Fruit fly (Drosophila melanogaster) whole organism, embryonic: ENCODE results near the gene Parg.

Experiments
- Awh ChIP-seq: fragments of 200-800 bp; sonication (Bioruptor generic); IDR thresholded peaks from 2 replicates; pipeline ENCODE4, ENCODE4 v1.3.6; 2022; ENCODE audit warnings: missing biosample characterization, missing genetic modification characterization
- Bdp1 ChIP-seq: fragments of 200-800 bp; sonication (Bioruptor generic); optimal IDR thresholded peaks from 3 replicates; lab custom pipeline; 2016; ENCODE audit warnings: missing biosample characterization, missing genetic modification characterization
- CG10274 ChIP-seq: fragments of 200-800 bp; sonication (Bioruptor generic); optimal IDR thresholded peaks from 3 replicates; lab custom pipeline; 2017; ENCODE audit warnings: missing biosample characterization, mild to moderate bottlenecking, missing genetic modification characterization
- CG10462 ChIP-seq: fragments of 200-800 bp; sonication (Bioruptor generic); optimal IDR thresholded peaks from 2 replicates; lab custom pipeline; 2016; ENCODE audit warnings: missing biosample characterization, missing genetic modification characterization
- CG14441 ChIP-seq: fragments of 200-800 bp; sonication (Bioruptor generic); IDR thresholded peaks from 2 replicates; pipeline ENCODE4 v1.3.6; 2022; ENCODE audit warnings: missing biosample characterization, missing genetic modification characterization
- CG14667 ChIP-seq: fragments of 200-800 bp; sonication (Bioruptor generic); IDR thresholded peaks from 2 replicates; pipeline ENCODE4 v1.3.6; 2022; ENCODE audit warnings: missing biosample characterization, missing genetic modification characterization
- CG14710 ChIP-seq: fragments of 200-800 bp; sonication (Bioruptor generic); optimal IDR thresholded peaks from 3 replicates; lab custom pipeline; 2019; ENCODE audit warnings: missing biosample characterization, mild to moderate bottlenecking, missing genetic modification characterization, moderate library complexity
- CG15514 ChIP-seq: fragments of 200-800 bp; sonication (Bioruptor generic); optimal IDR thresholded peaks from 3 replicates; lab custom pipeline; 2017; ENCODE audit warnings: missing biosample characterization, missing genetic modification characterization, mild to moderate bottlenecking, moderate library complexity, missing genetic modification reagents
- CG17186 ChIP-seq: fragments of 200-800 bp; sonication (Bioruptor generic); optimal IDR thresholded peaks from 3 replicates; lab custom pipeline; 2017; ENCODE audit warnings: missing biosample characterization, missing genetic modification reagents, missing genetic modification characterization
- CG17385 ChIP-seq: fragments of 200-800 bp; sonication (Bioruptor generic); optimal IDR thresholded peaks from 3 replicates; lab custom pipeline; 2018; ENCODE audit warnings: missing biosample characterization, mild to moderate bottlenecking, missing genetic modification characterization
- CG1792 ChIP-seq: fragments of 200-800 bp; sonication (Bioruptor generic); optimal IDR thresholded peaks from 2 replicates; lab custom pipeline; 2016; ENCODE audit warnings: missing biosample characterization, missing genetic modification characterization
- CG2116 ChIP-seq: fragments of 200-800 bp; sonication (Bioruptor generic); optimal IDR thresholded peaks from 3 replicates; lab custom pipeline; 2018; ENCODE audit warnings: missing biosample characterization, mild to moderate bottlenecking, missing genetic modification characterization
- CG2129 ChIP-seq: fragments of 200-800 bp; sonication (Bioruptor generic); IDR thresholded peaks from 2 replicates; pipeline ENCODE4 v1.3.6; 2022; ENCODE audit warnings: missing biosample characterization, missing genetic modification characterization; ENCODE audit not compliant: partially characterized antibody
- CG4404 ChIP-seq: fragments of 200-800 bp; sonication (Bioruptor generic); IDR thresholded peaks from 2 replicates; pipeline ENCODE4 v1.3.6; 2022; ENCODE audit warnings: missing biosample characterization, missing genetic modification characterization
- CG4424 ChIP-seq: fragments of 200-800 bp; sonication (Bioruptor generic); optimal IDR thresholded peaks from 3 replicates; lab custom pipeline; 2016; ENCODE audit warnings: missing biosample characterization, missing genetic modification characterization
- CG7556 ChIP-seq: fragments of 200-800 bp; sonication (Bioruptor generic); optimal IDR thresholded peaks from 2 replicates; lab custom pipeline; 2017; ENCODE audit warnings: missing biosample characterization, mild to moderate bottlenecking, missing genetic modification characterization
- CG8359 ChIP-seq: fragments of 200-800 bp; sonication (Bioruptor generic); optimal IDR thresholded peaks from 2 replicates; lab custom pipeline; 2017; ENCODE audit warnings: missing biosample characterization, mild to moderate bottlenecking, missing genetic modification characterization, borderline replicate concordance
- CG9727 ChIP-seq: fragments of 200-800 bp; sonication (Bioruptor generic); optimal IDR thresholded peaks from 3 replicates; lab custom pipeline; 2017; ENCODE audit warnings: missing biosample characterization, mild to moderate bottlenecking, missing genetic modification characterization
- Chrac-16 ChIP-seq: fragments of 200-800 bp; sonication (Bioruptor generic); optimal IDR thresholded peaks from 3 replicates; lab custom pipeline; 2016; ENCODE audit warnings: missing biosample characterization, missing genetic modification characterization
- Eip74EF ChIP-seq, 2 experiments: fragments of 200-800 bp in 1 of 2; fragments of >200 bp in 1 of 2; sonication (Bioruptor generic) in 1 of 2; optimal IDR thresholded peaks; 2 replicates each; lab custom pipeline; 2017 to 2019; ENCODE audit warnings: missing biosample characterization in 2 of 2, missing genetic modification characterization in 2 of 2, mild to moderate bottlenecking in 1 of 2, moderate library complexity in 1 of 2
- HLHmδ ChIP-seq: fragments of 200-800 bp; sonication (Bioruptor generic); optimal IDR thresholded peaks from 2 replicates; lab custom pipeline; 2018; ENCODE audit warnings: missing biosample characterization, mild to moderate bottlenecking, missing genetic modification characterization, moderate library complexity
- Hey ChIP-seq: fragments of 200-800 bp; sonication (Bioruptor generic); optimal IDR thresholded peaks from 3 replicates; lab custom pipeline; 2018; ENCODE audit warnings: missing biosample characterization, mild to moderate bottlenecking, missing genetic modification characterization
- Lpt ChIP-seq: fragments of >200 bp; optimal IDR thresholded peaks from 2 replicates; lab custom pipeline; 2018; ENCODE audit warnings: missing biosample characterization, missing genetic modification characterization
- Ravus ChIP-seq: fragments of 200-800 bp; sonication (Bioruptor generic); IDR thresholded peaks from 2 replicates; pipeline ENCODE4 v1.3.6; 2022; ENCODE audit warnings: missing biosample characterization, missing genetic modification characterization
- Scr ChIP-seq: fragments of 200-800 bp; sonication (Bioruptor generic); IDR thresholded peaks from 2 replicates; pipeline ENCODE4 v1.3.6; 2022; ENCODE audit warnings: missing biosample characterization, missing genetic modification characterization; ENCODE audit not compliant: partially characterized antibody
- Vsx1 ChIP-seq: fragments of 200-800 bp; sonication (Bioruptor generic); optimal IDR thresholded peaks from 2 replicates; lab custom pipeline; 2017; ENCODE audit warnings: missing biosample characterization, mild to moderate bottlenecking, missing genetic modification characterization, missing genetic modification reagents
- YL-1 ChIP-seq: fragments of 200-800 bp; sonication (Bioruptor generic); optimal IDR thresholded peaks from 3 replicates; lab custom pipeline; 2017; ENCODE audit warnings: missing biosample characterization, mild to moderate bottlenecking, missing genetic modification characterization
- al ChIP-seq: fragments of 200-800 bp; sonication (Bioruptor generic); IDR thresholded peaks from 2 replicates; pipeline ENCODE4 v1.3.6; 2022; ENCODE audit warnings: missing biosample characterization, missing genetic modification characterization
- cas ChIP-seq: fragments of 200-800 bp; sonication (Bioruptor generic); IDR thresholded peaks from 2 replicates; pipeline ENCODE4 v1.3.6; 2022; ENCODE audit warnings: missing biosample characterization, missing genetic modification characterization
- corto ChIP-seq: fragments of 200-800 bp; sonication (Bioruptor generic); optimal IDR thresholded peaks from 2 replicates; lab custom pipeline; 2016; ENCODE audit warnings: missing biosample characterization, mild to moderate bottlenecking, missing genetic modification characterization, moderate library complexity
- dpn ChIP-seq, 2 experiments: fragments of 200-800 bp; sonication (Bioruptor generic); optimal IDR thresholded peaks; 3 replicates each; lab custom pipeline; 2016; ENCODE audit warnings: missing biosample characterization in 2 of 2, missing genetic modification characterization in 2 of 2
- ewg ChIP-seq: fragments of 200-800 bp; sonication (Bioruptor generic); optimal IDR thresholded peaks from 3 replicates; lab custom pipeline; 2017; ENCODE audit warnings: mild to moderate bottlenecking, missing biosample characterization, missing genetic modification reagents, missing genetic modification characterization
- fru ChIP-seq: fragments of >200 bp; optimal IDR thresholded peaks from 2 replicates; lab custom pipeline; 2017
- fu2 ChIP-seq: fragments of 200-800 bp; sonication (Bioruptor generic); optimal IDR thresholded peaks from 2 replicates; lab custom pipeline; 2016; ENCODE audit warnings: missing biosample characterization, missing genetic modification characterization
- h ChIP-seq: fragments of >200 bp; optimal IDR thresholded peaks from 2 replicates; lab custom pipeline; 2017
- jing ChIP-seq: fragments of 200-800 bp; sonication (Bioruptor generic); optimal IDR thresholded peaks from 2 replicates; lab custom pipeline; 2018; ENCODE audit warnings: missing biosample characterization, mild to moderate bottlenecking, missing genetic modification characterization
- kay ChIP-seq: fragments of 200-800 bp; sonication (Bioruptor generic); optimal IDR thresholded peaks from 2 replicates; lab custom pipeline; 2016; ENCODE audit warnings: missing biosample characterization, missing genetic modification characterization
- kni ChIP-seq: fragments of 200-800 bp; sonication (Bioruptor generic); optimal IDR thresholded peaks from 3 replicates; lab custom pipeline; 2017; ENCODE audit warnings: mild to moderate bottlenecking, missing biosample characterization, missing genetic modification reagents, missing genetic modification characterization
- knrl ChIP-seq: fragments of 200-800 bp; sonication (Bioruptor generic); IDR thresholded peaks from 3 replicates; pipeline ENCODE4 v1.3.6; 2022; ENCODE audit warnings: missing biosample characterization, missing genetic modification characterization; ENCODE audit not compliant: partially characterized antibody
- nmo ChIP-seq: fragments of 200-800 bp; sonication (Bioruptor generic); optimal IDR thresholded peaks from 2 replicates; lab custom pipeline; 2018; ENCODE audit warnings: missing biosample characterization, mild to moderate bottlenecking, missing genetic modification characterization, moderate library complexity
- otp ChIP-seq: fragments of 200-800 bp; sonication (Bioruptor generic); IDR thresholded peaks from 3 replicates; pipeline ENCODE4, ENCODE4 v1.3.6; 2022; ENCODE audit warnings: missing biosample characterization, missing genetic modification characterization
- pfk ChIP-seq: fragments of 200-800 bp; sonication (Bioruptor generic); optimal IDR thresholded peaks from 2 replicates; lab custom pipeline; 2018; ENCODE audit warnings: missing biosample characterization, mild to moderate bottlenecking, missing genetic modification characterization, moderate library complexity
- rib ChIP-seq: fragments of 200-800 bp; sonication (Bioruptor generic); IDR thresholded peaks from 2 replicates; pipeline ENCODE4 v1.3.6; 2022; ENCODE audit warnings: missing biosample characterization, missing genetic modification characterization
- schlank ChIP-seq: fragments of 200-800 bp; sonication (Bioruptor generic); optimal IDR thresholded peaks from 2 replicates; lab custom pipeline; 2018; ENCODE audit warnings: missing biosample characterization, mild to moderate bottlenecking, missing genetic modification characterization
- scrt ChIP-seq: fragments of 200-800 bp; sonication (Bioruptor generic); optimal IDR thresholded peaks from 2 replicates; lab custom pipeline; 2018; ENCODE audit warnings: missing biosample characterization, mild to moderate bottlenecking, missing genetic modification characterization, moderate library complexity
- sob ChIP-seq: fragments of 200-800 bp; sonication (Bioruptor generic); IDR thresholded peaks from 2 replicates; pipeline ENCODE4 v1.3.6; 2022; ENCODE audit warnings: missing biosample characterization, missing genetic modification characterization
- tgo ChIP-seq: fragments of 200-800 bp; sonication (Bioruptor generic); IDR thresholded peaks from 3 replicates; pipeline ENCODE4 v1.3.6; 2022; ENCODE audit warnings: missing biosample characterization, missing genetic modification characterization
- trem ChIP-seq: fragments of 200-800 bp; optimal IDR thresholded peaks from 3 replicates; lab custom pipeline; 2019; ENCODE audit warnings: missing biosample characterization, mild to moderate bottlenecking, missing genetic modification characterization, moderate library complexity
- unc-4 ChIP-seq: fragments of 200-800 bp; sonication (Bioruptor generic); IDR thresholded peaks from 2 replicates; pipeline ENCODE4 v1.3.6; 2022; ENCODE audit warnings: missing biosample characterization, missing genetic modification characterization; ENCODE audit not compliant: partially characterized antibody

The Parg gene

DNA sequence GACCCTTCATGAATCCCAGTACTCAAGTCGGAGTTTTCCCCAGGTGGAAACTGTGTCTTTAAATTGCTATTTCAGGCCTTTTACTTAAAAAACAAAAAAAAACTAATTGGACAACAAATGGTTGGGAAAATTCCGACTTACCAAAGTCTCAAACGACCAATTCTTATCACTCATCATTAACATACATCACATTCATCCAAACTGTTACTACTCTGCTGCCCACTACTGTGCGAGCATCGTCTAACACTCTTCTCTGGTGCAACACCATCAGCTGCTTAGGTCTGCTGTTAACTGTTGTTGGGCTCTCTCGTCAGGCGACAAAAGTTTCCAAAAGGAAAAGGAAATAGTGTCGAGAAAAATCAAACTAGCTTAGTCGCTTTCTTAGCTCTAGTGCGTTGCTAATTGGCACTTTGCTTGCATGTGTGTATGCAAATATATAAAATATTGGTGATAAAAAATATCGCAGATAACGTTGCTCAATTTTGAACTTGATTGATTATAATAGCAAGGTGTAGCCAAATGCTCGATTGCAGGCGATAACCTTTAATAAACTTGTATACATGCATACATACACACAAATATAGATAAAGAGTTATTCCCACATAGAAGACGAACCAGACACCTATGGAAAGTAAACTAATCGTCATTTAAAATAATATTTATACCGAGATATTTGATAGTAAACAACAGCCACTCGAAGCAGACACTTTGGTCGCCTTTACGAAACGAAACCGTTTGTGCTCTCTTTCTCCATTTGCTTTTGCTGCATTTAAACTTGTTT is 22.9 kb upstream of the Parg start (continued):
- peak; percentile 24 for TF ChIP-seq CG8359 (GFP tag; lab: Kevin White, UChicago)
- TF ChIP-seq dpn (GFP tag; optimal IDR thresholded peaks at IDR 0.05; lab: Kevin White, UChicago): peak; percentile 4 to 31
- TF ChIP-seq Hey (tag; lab: Kevin White, UChicago): no peak
- TF ChIP-seq al (GFP tag; lab: Robert Waterston, UW): no peak
- TF ChIP-seq rib: no peak
- TF ChIP-seq CG2116 (GFP tag; lab: Kevin White, UChicago): peak; percentile 23
- no peak for TF ChIP-seq knrl (GFP tag; lab: Robert Waterston, UW)
- TF ChIP-seq pfk: no peak
- no peak for TF ChIP-seq sob (GFP tag; lab: Robert Waterston, UW)
- peak; percentile 32 for TF ChIP-seq ewg (GFP tag; lab: Kevin White, UChicago)
- TF ChIP-seq CG10462 (GFP tag; lab: Kevin White, UChicago): peak; percentile 2
- peak; percentile 80 for TF ChIP-seq CG9727 (GFP tag; lab: Kevin White, UChicago)
- TF ChIP-seq CG17385 (GFP tag; lab: Kevin White, UChicago): peak; percentile 29
- TF ChIP-seq CG4424 (GFP tag; lab: Kevin White, UChicago): peak; percentile 71
- peak; percentile 50; the same call in 2 of the 3 replicates for TF ChIP-seq tgo
- TF ChIP-seq Eip74EF (GFP tag; optimal IDR thresholded peaks at IDR 0.05; lab: Kevin White, UChicago): peak in 1 of 2 experiments; percentile 57
- peak; percentile 55 for TF ChIP-seq jing (GFP tag; lab: Kevin White, UChicago)
- peak; percentile 76 for TF ChIP-seq nmo (GFP tag; lab: Kevin White, UChicago)
- TF ChIP-seq CG14667 (GFP tag; lab: Robert Waterston, UW): no peak; the same call in 1 of the 2 replicates
- TF ChIP-seq cas (GFP tag; lab: Robert Waterston, UW): no peak
- no peak for TF ChIP-seq Scr (GFP tag; lab: Robert Waterston, UW)
- TF ChIP-seq fru (lab: Kevin White, UChicago): no peak
- no peak for TF ChIP-seq Lpt (GFP tag; lab: Kevin White, UChicago)
- peak; percentile 33 for TF ChIP-seq Chrac-16 (GFP tag; lab: Kevin White, UChicago)
- TF ChIP-seq scrt (GFP tag; lab: Kevin White, UChicago): peak; percentile 16
- peak; percentile 29 for TF ChIP-seq trem (tag; lab: Kevin White, UChicago)
- no peak for TF ChIP-seq h (lab: Kevin White, UChicago)
- peak; percentile 77 for TF ChIP-seq CG7556 (GFP tag; lab: Kevin White, UChicago)
- no peak for TF ChIP-seq CG10274
- TF ChIP-seq kay (GFP tag; lab: Kevin White, UChicago): no peak
- peak; percentile 35 for TF ChIP-seq YL-1 (GFP tag; lab: Kevin White, UChicago)
- no peak for TF ChIP-seq schlank (tag; lab: Kevin White, UChicago)
- no peak for TF ChIP-seq Ravus
- peak; percentile 18; the same call in 1 of the 2 replicates for TF ChIP-seq CG14441
- peak; percentile 51 for TF ChIP-seq corto (GFP tag; lab: Kevin White, UChicago)
- no peak for TF ChIP-seq fu2 (GFP tag; lab: Kevin White, UChicago)
- peak; percentile 12; the same call in 1 of the 2 replicates for TF ChIP-seq CG4404 (GFP tag; lab: Robert Waterston, UW)
- TF ChIP-seq unc-4: no peak
- peak; percentile 9 for TF ChIP-seq Vsx1 (GFP tag; lab: Kevin White, UChicago)
- no peak for TF ChIP-seq CG15514 (GFP tag; lab: Kevin White, UChicago)
- TF ChIP-seq CG1792 (GFP tag; lab: Kevin White, UChicago): no peak
- TF ChIP-seq otp (GFP tag; lab: Robert Waterston, UW): no peak
- peak; percentile 78 for TF ChIP-seq CG14710 (tag; lab: Kevin White, UChicago)
- TF ChIP-seq HLHmδ (GFP tag; lab: Kevin White, UChicago): no peak
- peak; percentile 73 for TF ChIP-seq kni (GFP tag; lab: Kevin White, UChicago)
- TF ChIP-seq CG17186 (GFP tag; lab: Kevin White, UChicago): peak; percentile 2
- no peak for TF ChIP-seq CG2129
- no peak for TF ChIP-seq Awh (GFP tag; lab: Robert Waterston, UW)
- TF ChIP-seq Bdp1: no peak
